Worm (Caenorhabditis elegans) whole organism, young adult: ENCODE measurements around the gene grd-1.

ENCODE experiments used
- F22D6.2 ChIP-seq: sonication (generic microtip); optimal IDR thresholded peaks from 2 replicates; lab custom pipeline; 2016; ENCODE audit warnings: mild to moderate bottlenecking, missing genetic modification characterization, missing compliant biosample characterization
- F23B12.7 ChIP-seq: sonication (generic microtip); optimal IDR thresholded peaks from 2 replicates; lab custom pipeline; 2017; ENCODE audit warnings: missing genetic modification characterization, mild to moderate bottlenecking, missing compliant biosample characterization, antibody characterized with exemption, moderate library complexity; ENCODE audit not compliant: insufficient read depth
- F52B5.7 ChIP-seq: sonication (generic microtip); optimal IDR thresholded peaks from 2 replicates; lab custom pipeline; 2016; ENCODE audit warnings: mild to moderate bottlenecking, missing genetic modification characterization, missing compliant biosample characterization
- F55B11.4 ChIP-seq: sonication (generic microtip); optimal IDR thresholded peaks from 2 replicates; lab custom pipeline; 2016; ENCODE audit warnings: missing compliant biosample characterization, missing genetic modification characterization, borderline replicate concordance; ENCODE audit not compliant: insufficient read depth
- F57C9.4 ChIP-seq: sonication (generic microtip); optimal IDR thresholded peaks from 2 replicates; lab custom pipeline; 2017; ENCODE audit warnings: mild to moderate bottlenecking, missing genetic modification characterization, missing compliant biosample characterization
- K12H6.12 ChIP-seq: fragments of 200-800 bp; sonication (Bioruptor generic); optimal IDR thresholded peaks from 2 replicates; lab custom pipeline; 2018; ENCODE audit warnings: mild to moderate bottlenecking, missing genetic modification characterization, missing compliant biosample characterization
- T26A5.8 ChIP-seq: sonication (generic microtip); optimal IDR thresholded peaks from 2 replicates; lab custom pipeline; 2016; ENCODE audit warnings: missing genetic modification characterization, missing compliant biosample characterization
- Y53F4B.3 ChIP-seq: fragments of 200-800 bp; sonication (Bioruptor generic); IDR thresholded peaks from 2 replicates; pipeline ENCODE4 v1.3.6; 2022; ENCODE audit warnings: missing genetic modification reagents, missing genetic modification characterization, missing compliant biosample characterization
- akir-1 ChIP-seq: fragments of 200-800 bp; sonication (Bioruptor generic); optimal IDR thresholded peaks from 2 replicates; lab custom pipeline; 2018; ENCODE audit warnings: mild to moderate bottlenecking, missing genetic modification characterization, moderate library complexity, missing compliant biosample characterization
- ama-1 ChIP-seq, 3 experiments: fragments of 150-350 bp in 1 of 3; sonication (generic microtip) in 2 of 3; optimal IDR thresholded peaks; 2 replicates each; lab custom pipeline; 2014 to 2018; ENCODE audit warnings: missing biosample characterization in 2 of 3, missing genetic modification characterization in 2 of 3, missing genetic modification reagents in 2 of 3
- athp-1 ChIP-seq: sonication (generic microtip); optimal IDR thresholded peaks from 2 replicates; lab custom pipeline; 2017; ENCODE audit warnings: mild to moderate bottlenecking, missing genetic modification characterization, missing compliant biosample characterization
- attf-6 ChIP-seq: fragments of 200-800 bp; sonication (Bioruptor generic); IDR thresholded peaks from 2 replicates; pipeline ENCODE4 v1.3.6; 2022; ENCODE audit warnings: missing genetic modification reagents, missing genetic modification characterization, missing compliant biosample characterization
- cebp-1 ChIP-seq, 2 experiments: fragments of 200-800 bp in 1 of 2; sonication (Bioruptor generic) in 1 of 2; sonication (generic microtip) in 1 of 2; IDR thresholded peaks in 1 of 2; optimal IDR thresholded peaks in 1 of 2; 2 replicates each; pipeline versions ENCODE4 v1.3.6 to Lab custom; 2017 to 2022; ENCODE audit warnings: missing compliant biosample characterization in 2 of 2, missing genetic modification characterization in 2 of 2, mild to moderate bottlenecking in 1 of 2, missing genetic modification reagents in 1 of 2, moderate library complexity in 1 of 2
- dox-1 ChIP-seq: fragments of 200-800 bp; sonication (Bioruptor generic); IDR thresholded peaks from 2 replicates; pipeline ENCODE4 v1.3.6; 2022; ENCODE audit warnings: missing genetic modification reagents, missing genetic modification characterization, missing compliant biosample characterization
- egl-18 ChIP-seq: fragments of 200-800 bp; sonication (Bioruptor generic); IDR thresholded peaks from 2 replicates; pipeline ENCODE4 v1.3.6; 2022; ENCODE audit warnings: missing genetic modification reagents, missing genetic modification characterization, missing compliant biosample characterization
- egrh-3 ChIP-seq: fragments of 200-800 bp; sonication (Bioruptor generic); IDR thresholded peaks from 2 replicates; pipeline ENCODE4 v1.3.6; 2022; ENCODE audit warnings: missing genetic modification reagents, missing genetic modification characterization, missing compliant biosample characterization
- fkh-3 ChIP-seq: sonication (generic microtip); optimal IDR thresholded peaks from 2 replicates; lab custom pipeline; 2016; ENCODE audit warnings: mild to moderate bottlenecking, missing genetic modification characterization, missing compliant biosample characterization
- hrde-1 ChIP-seq: sonication (generic microtip); optimal IDR thresholded peaks from 2 replicates; lab custom pipeline; 2016; ENCODE audit warnings: missing genetic modification characterization, mild to moderate bottlenecking, missing compliant biosample characterization, moderate library complexity, missing genotype, missing genetic modification reagents, borderline replicate concordance
- hsf-1 ChIP-seq: fragments of 200-800 bp; sonication (Bioruptor generic); IDR thresholded peaks from 2 replicates; pipeline ENCODE4 v1.3.6; 2022; ENCODE audit warnings: missing genetic modification reagents, missing genetic modification characterization, missing compliant biosample characterization
- lin-26 ChIP-seq: fragments of 200-800 bp; sonication (Bioruptor generic); IDR thresholded peaks from 2 replicates; pipeline ENCODE4 v1.3.6; 2022; ENCODE audit warnings: missing genetic modification reagents, missing genetic modification characterization, missing compliant biosample characterization
- madf-3 ChIP-seq: fragments of 200-800 bp; sonication (Bioruptor generic); IDR thresholded peaks from 2 replicates; pipeline ENCODE4 v1.3.6; 2022; ENCODE audit warnings: missing genetic modification reagents, missing genetic modification characterization, missing compliant biosample characterization
- mcd-1 ChIP-seq: fragments of 200-800 bp; sonication (Bioruptor generic); IDR thresholded peaks from 2 replicates; pipeline ENCODE4 v1.3.6; 2022; ENCODE audit warnings: missing genetic modification reagents, missing genetic modification characterization, missing compliant biosample characterization
- mes-4 ChIP-seq: sonication (generic microtip); optimal IDR thresholded peaks from 2 replicates; lab custom pipeline; 2016; ENCODE audit warnings: missing genotype, missing genetic modification characterization, missing compliant biosample characterization
- nhr-120 ChIP-seq: fragments of 200-800 bp; sonication (Bioruptor generic); IDR thresholded peaks from 2 replicates; pipeline ENCODE4 v1.3.6; 2022; ENCODE audit warnings: missing genetic modification characterization, missing compliant biosample characterization
- nhr-80 ChIP-seq: sonication (generic microtip); optimal IDR thresholded peaks from 2 replicates; lab custom pipeline; 2016; ENCODE audit warnings: missing genetic modification characterization, missing compliant biosample characterization
- rec-8 ChIP-seq, 2 experiments: sonication (generic microtip); optimal IDR thresholded peaks; 2 replicates each; lab custom pipeline; 2016; ENCODE audit warnings: mild to moderate bottlenecking in 2 of 2, missing genetic modification characterization in 2 of 2, missing genetic modification reagents in 2 of 2, missing genotype in 2 of 2, missing biosample characterization in 1 of 2, missing compliant biosample characterization in 1 of 2, moderate library complexity in 1 of 2
- repo-1 ChIP-seq: sonication (generic microtip); optimal IDR thresholded peaks from 2 replicates; lab custom pipeline; 2017; ENCODE audit warnings: mild to moderate bottlenecking, missing genetic modification characterization, missing compliant biosample characterization
- snpc-3.4 ChIP-seq: sonication (generic microtip); optimal IDR thresholded peaks from 2 replicates; lab custom pipeline; 2017; ENCODE audit warnings: missing genetic modification characterization, mild to moderate bottlenecking, missing compliant biosample characterization, antibody characterized with exemption, moderate library complexity, missing genotype, missing genetic modification reagents
- tbp1 ChIP-seq: fragments of 200-800 bp; sonication (Bioruptor generic); optimal IDR thresholded peaks from 2 replicates; lab custom pipeline; 2018; ENCODE audit warnings: mild to moderate bottlenecking, missing genetic modification characterization, missing compliant biosample characterization
- xnd-1 ChIP-seq: sonication (generic microtip); optimal IDR thresholded peaks from 2 replicates; lab custom pipeline; 2016; ENCODE audit warnings: missing genotype, missing genetic modification reagents, missing genetic modification characterization, missing compliant biosample characterization
- zim-3 ChIP-seq: sonication (generic microtip); optimal IDR thresholded peaks from 2 replicates; lab custom pipeline; 2017; ENCODE audit warnings: mild to moderate bottlenecking, missing genetic modification characterization, moderate library complexity, missing compliant biosample characterization
- ztf-26 ChIP-seq: sonication (generic microtip); optimal IDR thresholded peaks from 2 replicates; lab custom pipeline; 2017; ENCODE audit warnings: missing genetic modification characterization, missing compliant biosample characterization

grd-1 gene

DNA sequence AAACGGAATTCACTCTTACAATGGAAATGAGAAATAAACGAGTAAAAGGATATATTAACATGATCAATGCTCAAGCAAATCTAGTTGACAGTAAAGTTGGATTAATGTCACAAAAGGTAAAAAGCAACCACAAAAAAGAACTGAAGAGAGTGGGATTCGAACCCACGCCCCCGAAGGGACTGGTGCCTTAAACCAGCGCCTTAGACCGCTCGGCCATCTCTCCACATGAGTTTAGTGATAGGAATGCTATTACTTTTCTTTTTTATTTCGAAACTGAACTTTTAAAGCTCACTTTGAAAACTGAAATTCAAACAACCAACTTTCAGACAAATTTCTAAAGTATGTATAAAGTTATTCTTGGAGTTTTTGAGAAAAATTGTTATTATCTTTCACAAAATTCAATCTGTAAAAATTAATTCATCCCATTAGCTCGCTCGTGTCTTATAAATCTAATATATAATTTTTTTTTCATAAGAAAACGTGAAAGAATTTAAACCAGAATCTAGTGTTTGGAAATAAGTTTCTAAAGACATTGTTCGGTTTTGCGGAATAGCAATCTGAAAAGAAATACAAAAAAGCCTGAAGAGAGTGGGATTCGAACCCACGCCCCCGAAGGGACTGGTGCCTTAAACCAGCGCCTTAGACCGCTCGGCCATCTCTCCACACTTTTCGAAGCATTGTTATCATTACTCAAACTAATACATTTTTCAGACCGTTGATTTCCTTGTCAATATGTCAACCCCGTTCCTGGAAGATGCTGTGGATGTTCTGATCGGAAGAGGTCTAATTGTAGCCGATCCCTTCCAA lies 53.7 kb downstream of the grd-1 start (continued):
- no peak for TF ChIP-seq fkh-3 (tag; lab: Kevin White, UChicago)
- no peak for TF ChIP-seq mcd-1 (GFP tag; lab: Robert Waterston, UW)
- peak; percentile 39; the same call in 1 of the 2 replicates for TF ChIP-seq attf-6 (GFP tag; lab: Robert Waterston, UW)
- TF ChIP-seq K12H6.12: no peak
- no peak for TF ChIP-seq F22D6.2 (tag; lab: Kevin White, UChicago)
- TF ChIP-seq repo-1 (tag; lab: Kevin White, UChicago): no peak
- TF ChIP-seq zim-3 (tag; lab: Kevin White, UChicago): peak; percentile 18
- TF ChIP-seq hsf-1 (GFP tag; lab: Robert Waterston, UW): no peak
- no peak for TF ChIP-seq snpc-3.4 (tag; lab: Kevin White, UChicago)
- 0 out of 2 replicates have a peak, but pooled peaks have one; percentile 65 for TF ChIP-seq madf-3 (GFP tag; lab: Robert Waterston, UW)
- no peak for TF ChIP-seq ztf-26 (tag; lab: Kevin White, UChicago)
- TF ChIP-seq T26A5.8: no peak
- peak; percentile 34 for TF ChIP-seq mes-4 (tag; lab: Kevin White, UChicago)
- no peak for TF ChIP-seq cebp-1 (GFP tag; IDR thresholded peaks at IDR 0.05; lab: Robert Waterston, UW)
- no peak for TF ChIP-seq cebp-1 (tag; optimal IDR thresholded peaks at IDR 0.05; lab: Kevin White, UChicago)
- 0 out of 2 replicates have a peak, but pooled peaks have one; percentile 21 for TF ChIP-seq Y53F4B.3
- peak; percentile 87 for TF ChIP-seq lin-26
- no peak for TF ChIP-seq nhr-80 (tag; lab: Kevin White, UChicago)
- no peak for TF ChIP-seq F57C9.4 (tag; lab: Kevin White, UChicago)
- TF ChIP-seq F55B11.4 (tag; lab: Kevin White, UChicago): no peak
- TF ChIP-seq tbp1 (GFP tag; lab: Kevin White, UChicago): peak; percentile 87
- no peak for TF ChIP-seq akir-1 (GFP tag; lab: Kevin White, UChicago)
- no peak for TF ChIP-seq F23B12.7 (tag; lab: Kevin White, UChicago)
- peak; percentile 38 to 47 for TF ChIP-seq rec-8 (tag; optimal IDR thresholded peaks at IDR 0.05; lab: Kevin White, UChicago)
- TF ChIP-seq athp-1: no peak
- TF ChIP-seq hrde-1 (tag; lab: Kevin White, UChicago): peak; percentile 68
- no peak for TF ChIP-seq ama-1 (optimal IDR thresholded peaks at IDR 0.05; lab: Kevin White, UChicago)
- TF ChIP-seq ama-1 (GFP tag; optimal IDR thresholded peaks at IDR 0.05; lab: Kevin White, UChicago): peak in 1 of 2 experiments; percentile 55
- TF ChIP-seq F52B5.7 (tag; lab: Kevin White, UChicago): no peak
- TF ChIP-seq dox-1 (GFP tag; lab: Robert Waterston, UW): peak; percentile 42; the same call in 1 of the 2 replicates
- TF ChIP-seq egl-18 (GFP tag; lab: Robert Waterston, UW): no peak
- no peak for TF ChIP-seq egrh-3 (GFP tag; lab: Robert Waterston, UW)
- no peak for TF ChIP-seq nhr-120 (GFP tag; lab: Robert Waterston, UW)
- TF ChIP-seq xnd-1: no peak
